Fruit fly (Drosophila melanogaster) whole organism, embryonic: ENCODE measurements around the gene CG17224.
A peak's percentile ranks its signal among the peaks of the same experiment; 100 is the strongest.

Experiments
- Adf1 ChIP-seq: fragments of 200-800 bp; sonication (Bioruptor generic); IDR thresholded peaks from 2 replicates; pipeline ENCODE4 v1.3.6; 2022; ENCODE audit warnings: missing biosample characterization, missing genetic modification characterization
- Asciz ChIP-seq: fragments of 200-800 bp; sonication (Bioruptor generic); optimal IDR thresholded peaks from 2 replicates; lab custom pipeline; 2017; ENCODE audit warnings: missing biosample characterization, mild to moderate bottlenecking, missing genetic modification characterization, missing genetic modification reagents
- Atf-2 ChIP-seq: fragments of 200-800 bp; sonication (Bioruptor generic); optimal IDR thresholded peaks from 2 replicates; lab custom pipeline; 2016; ENCODE audit warnings: missing biosample characterization, missing genetic modification characterization
- Bteb2 ChIP-seq: fragments of 200-800 bp; sonication (Bioruptor generic); optimal IDR thresholded peaks from 2 replicates; lab custom pipeline; 2016; ENCODE audit warnings: missing biosample characterization, missing genetic modification characterization
- CG11085 ChIP-seq: fragments of 200-800 bp; sonication (Bioruptor generic); IDR thresholded peaks from 2 replicates; pipeline ENCODE4 v1.3.6; 2022; ENCODE audit warnings: missing biosample characterization, missing genetic modification characterization
- CG11456 ChIP-seq: fragments of 200-800 bp; sonication (Bioruptor generic); IDR thresholded peaks from 3 replicates; pipeline ENCODE4 v1.3.6; 2022; ENCODE audit warnings: missing biosample characterization, missing genetic modification characterization
- CG12155 ChIP-seq: fragments of 200-800 bp; sonication (Bioruptor generic); optimal IDR thresholded peaks from 3 replicates; lab custom pipeline; 2016; ENCODE audit warnings: missing biosample characterization, missing genetic modification characterization
- CG1233 ChIP-seq: fragments of 200-800 bp; sonication (Bioruptor generic); optimal IDR thresholded peaks from 4 replicates; lab custom pipeline; 2018; ENCODE audit warnings: missing biosample characterization, mild to moderate bottlenecking, missing genetic modification characterization
- CG12942 ChIP-seq: fragments of 200-800 bp; sonication (Bioruptor generic); optimal IDR thresholded peaks from 3 replicates; lab custom pipeline; 2016; ENCODE audit warnings: missing biosample characterization, missing genetic modification characterization
- CG13123 ChIP-seq: fragments of 200-800 bp; sonication (Bioruptor generic); optimal IDR thresholded peaks from 2 replicates; lab custom pipeline; 2016; ENCODE audit warnings: missing biosample characterization, missing genetic modification characterization
- CG15073 ChIP-seq: fragments of 200-800 bp; sonication (Bioruptor generic); optimal IDR thresholded peaks from 2 replicates; lab custom pipeline; 2016; ENCODE audit warnings: missing biosample characterization, missing genetic modification characterization
- CG15479 ChIP-seq: fragments of 200-800 bp; sonication (Bioruptor generic); optimal IDR thresholded peaks from 3 replicates; lab custom pipeline; 2019; ENCODE audit warnings: missing biosample characterization, mild to moderate bottlenecking, missing genetic modification characterization, moderate library complexity
- CG1647 ChIP-seq: fragments of 200-800 bp; sonication (Bioruptor generic); optimal IDR thresholded peaks from 3 replicates; lab custom pipeline; 2016; ENCODE audit warnings: missing biosample characterization, missing genetic modification characterization
- CG18011 ChIP-seq: fragments of 200-800 bp; sonication (Bioruptor generic); optimal IDR thresholded peaks from 2 replicates; lab custom pipeline; 2017; ENCODE audit warnings: missing biosample characterization, missing genetic modification characterization, mild to moderate bottlenecking, moderate library complexity, missing genotype
- CG2116 ChIP-seq: fragments of 200-800 bp; sonication (Bioruptor generic); optimal IDR thresholded peaks from 3 replicates; lab custom pipeline; 2018; ENCODE audit warnings: missing biosample characterization, mild to moderate bottlenecking, missing genetic modification characterization
- CG2199 ChIP-seq: fragments of 200-800 bp; sonication (Bioruptor generic); IDR thresholded peaks from 3 replicates; pipeline ENCODE4 v1.3.6; 2022; ENCODE audit warnings: missing biosample characterization, missing genetic modification characterization
- CG2712 ChIP-seq: fragments of 200-800 bp; optimal IDR thresholded peaks from 3 replicates; lab custom pipeline; 2019; ENCODE audit warnings: missing biosample characterization, mild to moderate bottlenecking, missing genetic modification characterization, moderate library complexity
- CG30431 ChIP-seq: fragments of 200-800 bp; sonication (Bioruptor generic); optimal IDR thresholded peaks from 2 replicates; lab custom pipeline; 2017; ENCODE audit warnings: missing biosample characterization, missing genetic modification characterization
- CG3065 ChIP-seq: fragments of 200-800 bp; sonication (Bioruptor generic); optimal IDR thresholded peaks from 2 replicates; lab custom pipeline; 2016; ENCODE audit warnings: missing biosample characterization, missing genetic modification characterization
- CG31224 ChIP-seq: fragments of 200-800 bp; sonication (Bioruptor generic); IDR thresholded peaks from 2 replicates; pipeline ENCODE4 v1.3.6; 2022; ENCODE audit warnings: missing biosample characterization, missing genetic modification characterization
- CG31388 ChIP-seq: fragments of 200-800 bp; sonication (Bioruptor generic); optimal IDR thresholded peaks from 2 replicates; lab custom pipeline; 2016; ENCODE audit warnings: missing biosample characterization, missing genetic modification characterization
- CG4854 ChIP-seq: fragments of 200-800 bp; sonication (Bioruptor generic); optimal IDR thresholded peaks from 2 replicates; lab custom pipeline; 2016; ENCODE audit warnings: missing biosample characterization, missing genetic modification characterization, inconsistent platforms
- CG6254 ChIP-seq: fragments of 200-800 bp; sonication (Bioruptor generic); optimal IDR thresholded peaks from 3 replicates; lab custom pipeline; 2017; ENCODE audit warnings: mild to moderate bottlenecking, missing biosample characterization, missing genetic modification reagents, missing genetic modification characterization
- CG6654 ChIP-seq: fragments of 200-800 bp; sonication (Bioruptor generic); optimal IDR thresholded peaks from 2 replicates; lab custom pipeline; 2017; ENCODE audit warnings: missing biosample characterization, mild to moderate bottlenecking, missing genetic modification characterization
- CG6854 ChIP-seq: fragments of 200-800 bp; sonication (Bioruptor generic); optimal IDR thresholded peaks from 3 replicates; lab custom pipeline; 2017; ENCODE audit warnings: missing biosample characterization, mild to moderate bottlenecking, missing genetic modification characterization
- CG8290 ChIP-seq, 3 experiments: fragments of 200-800 bp; sonication (Bioruptor generic); optimal IDR thresholded peaks; 2 replicates each; lab custom pipeline; 2016 to 2019; ENCODE audit warnings: missing biosample characterization in 3 of 3, missing genetic modification characterization in 3 of 3, mild to moderate bottlenecking in 2 of 3, moderate library complexity in 1 of 3
- CG8924 ChIP-seq: fragments of 200-800 bp; optimal IDR thresholded peaks from 3 replicates; lab custom pipeline; 2019; ENCODE audit warnings: missing biosample characterization, mild to moderate bottlenecking, missing genetic modification characterization, moderate library complexity
- CG9609 ChIP-seq: fragments of 200-800 bp; sonication (Bioruptor generic); optimal IDR thresholded peaks from 3 replicates; lab custom pipeline; 2016; ENCODE audit warnings: missing biosample characterization, missing genetic modification characterization
- Dad ChIP-seq: fragments of 200-800 bp; sonication (Bioruptor generic); optimal IDR thresholded peaks from 3 replicates; lab custom pipeline; 2016; ENCODE audit warnings: missing biosample characterization, missing genetic modification characterization
- NC2β ChIP-seq: fragments of 200-800 bp; sonication (Bioruptor generic); optimal IDR thresholded peaks from 2 replicates; lab custom pipeline; 2016; ENCODE audit warnings: missing biosample characterization, missing genetic modification characterization
- Rfx ChIP-seq: fragments of 200-800 bp; sonication (Bioruptor generic); IDR thresholded peaks from 2 replicates; pipeline ENCODE4 v1.3.6; 2022; ENCODE audit warnings: missing biosample characterization, missing genetic modification characterization
- Rx ChIP-seq: fragments of 200-800 bp; sonication (Bioruptor generic); IDR thresholded peaks from 2 replicates; pipeline ENCODE4 v1.3.6; 2022; ENCODE audit warnings: missing biosample characterization, missing genetic modification characterization
- Trl ChIP-seq, 3 experiments: fragments of >200 bp in 2 of 3; fragments of 200-800 bp in 1 of 3; sonication (Bioruptor generic) in 1 of 3; optimal IDR thresholded peaks; 2 replicates in 1 of 3; 3 replicates in 2 of 3; lab custom pipeline; 2016 to 2017; ENCODE audit warnings: missing biosample characterization in 1 of 3, missing genetic modification characterization in 1 of 3
- ac ChIP-seq: fragments of 200-800 bp; sonication (Bioruptor generic); optimal IDR thresholded peaks from 3 replicates; lab custom pipeline; 2017; ENCODE audit warnings: missing biosample characterization, mild to moderate bottlenecking, missing genetic modification characterization
- ara ChIP-seq: fragments of 200-800 bp; sonication (Bioruptor generic); IDR thresholded peaks from 2 replicates; pipeline ENCODE4 v1.3.6; 2022; ENCODE audit warnings: missing biosample characterization, missing genetic modification characterization
- caup ChIP-seq: fragments of 200-800 bp; sonication (Bioruptor generic); optimal IDR thresholded peaks from 3 replicates; lab custom pipeline; 2017; ENCODE audit warnings: missing biosample characterization, mild to moderate bottlenecking, missing genetic modification characterization, moderate library complexity; ENCODE audit not compliant: severe bottlenecking
- cg ChIP-seq: fragments of 200-800 bp; sonication (Bioruptor generic); optimal IDR thresholded peaks from 3 replicates; lab custom pipeline; 2019; ENCODE audit warnings: missing biosample characterization, mild to moderate bottlenecking, missing genetic modification characterization, moderate library complexity
- chinmo ChIP-seq: fragments of 200-800 bp; sonication (Bioruptor generic); IDR thresholded peaks from 4 replicates; pipeline ENCODE4 v1.3.6; 2022; ENCODE audit warnings: missing biosample characterization, missing genetic modification characterization; ENCODE audit not compliant: partially characterized antibody
- crc ChIP-seq: fragments of 200-800 bp; sonication (Bioruptor generic); optimal IDR thresholded peaks from 2 replicates; lab custom pipeline; 2016; ENCODE audit warnings: missing biosample characterization, missing genetic modification characterization
- ewg ChIP-seq: fragments of 200-800 bp; sonication (Bioruptor generic); optimal IDR thresholded peaks from 3 replicates; lab custom pipeline; 2017; ENCODE audit warnings: mild to moderate bottlenecking, missing biosample characterization, missing genetic modification reagents, missing genetic modification characterization
- ham ChIP-seq: fragments of 200-800 bp; sonication (Bioruptor generic); IDR thresholded peaks from 2 replicates; pipeline ENCODE4 v1.3.6; 2022; ENCODE audit warnings: missing biosample characterization, missing genetic modification characterization
- lab ChIP-seq: fragments of 200-800 bp; sonication (Bioruptor generic); optimal IDR thresholded peaks from 3 replicates; lab custom pipeline; 2017; ENCODE audit warnings: missing biosample characterization, missing genetic modification characterization, mild to moderate bottlenecking, moderate library complexity, missing genetic modification reagents
- nau ChIP-seq: fragments of 200-800 bp; sonication (Bioruptor generic); optimal IDR thresholded peaks from 3 replicates; lab custom pipeline; 2017; ENCODE audit warnings: missing biosample characterization, mild to moderate bottlenecking, missing genetic modification characterization, missing genetic modification reagents
- nerfin-2 ChIP-seq: fragments of 200-800 bp; sonication (Bioruptor generic); IDR thresholded peaks from 2 replicates; pipeline ENCODE4 v1.3.6; 2022; ENCODE audit warnings: missing biosample characterization, missing genetic modification characterization; ENCODE audit not compliant: partially characterized antibody
- nmo ChIP-seq: fragments of 200-800 bp; sonication (Bioruptor generic); optimal IDR thresholded peaks from 2 replicates; lab custom pipeline; 2018; ENCODE audit warnings: missing biosample characterization, mild to moderate bottlenecking, missing genetic modification characterization, moderate library complexity
- nom ChIP-seq: fragments of 200-800 bp; sonication (Bioruptor generic); optimal IDR thresholded peaks from 2 replicates; lab custom pipeline; 2017; ENCODE audit warnings: missing biosample characterization, missing genetic modification characterization, mild to moderate bottlenecking, moderate library complexity, missing genetic modification reagents
- odd ChIP-seq: fragments of 200-800 bp; sonication (Bioruptor generic); optimal IDR thresholded peaks from 2 replicates; lab custom pipeline; 2017; ENCODE audit warnings: missing biosample characterization, mild to moderate bottlenecking, missing genetic modification characterization
- prd ChIP-seq, 3 experiments: fragments of >200 bp in 2 of 3; fragments of 200-800 bp in 1 of 3; sonication (Bioruptor generic) in 1 of 3; optimal IDR thresholded peaks in 2 of 3; IDR thresholded peaks in 1 of 3; 2 replicates in 2 of 3; 3 replicates in 1 of 3; pipeline versions ENCODE4 v1.3.6 to Lab custom; 2017 to 2022; ENCODE audit warnings: missing biosample characterization in 1 of 3, missing genetic modification characterization in 1 of 3
- slbo ChIP-seq: fragments of 200-800 bp; sonication (Bioruptor generic); IDR thresholded peaks from 2 replicates; pipeline ENCODE4 v1.3.6; 2022; ENCODE audit warnings: missing biosample characterization, missing genetic modification characterization

CG17224 gene

DNA sequence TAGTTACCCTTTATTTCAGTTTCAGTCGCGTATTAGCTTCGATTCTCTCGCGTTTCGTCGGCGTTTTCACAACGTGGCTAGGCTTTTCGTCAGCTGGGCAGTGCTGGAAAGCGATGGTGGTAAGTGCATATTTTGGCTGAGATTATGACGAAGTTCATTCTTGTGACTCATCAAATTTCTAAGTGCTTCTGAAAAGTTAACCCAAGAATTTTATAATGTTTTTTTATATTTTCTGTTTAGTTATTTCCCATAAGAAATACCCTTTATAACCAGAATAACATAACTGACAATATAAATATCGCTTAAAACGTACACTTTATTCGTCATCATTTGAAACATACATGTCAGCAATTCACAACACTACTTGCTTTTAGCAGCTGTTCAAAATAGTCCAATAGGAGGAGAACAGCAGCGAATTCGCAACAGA is 19.1 kb upstream of the CG17224 start, which contains the start of the genes CG17260 and SerRS (continued):
- peak; percentile 87 for TF ChIP-seq CG1233 (GFP tag; lab: Kevin White, UChicago)
- peak; percentile 92 for TF ChIP-seq CG11085 (GFP tag; lab: Robert Waterston, UW)
- TF ChIP-seq odd (GFP tag; lab: Kevin White, UChicago), result no peak
- TF ChIP-seq CG6654 (GFP tag; lab: Kevin White, UChicago), result peak; percentile 65
- peak; percentile 65 for TF ChIP-seq CG6254
- peak; percentile 52 for TF ChIP-seq CG6854 (GFP tag; lab: Kevin White, UChicago)
- peak; percentile 86 for TF ChIP-seq ara (GFP tag; lab: Robert Waterston, UW)
- peak; percentile 94 for TF ChIP-seq lab (GFP tag; lab: Kevin White, UChicago)
- peak; percentile 84 for TF ChIP-seq CG18011
- TF ChIP-seq CG15479 (GFP tag; lab: Kevin White, UChicago), result no peak
- TF ChIP-seq Bteb2 (GFP tag; lab: Kevin White, UChicago), result peak; percentile 93
- peak; percentile 96 for TF ChIP-seq nmo
- TF ChIP-seq CG1647, result peak; percentile 89
- TF ChIP-seq CG8290 (GFP tag; optimal IDR thresholded peaks at IDR 0.05; lab: Kevin White, UChicago), result peak; percentile 88
- peak; percentile 74 to 77 for TF ChIP-seq CG8290 (tag; optimal IDR thresholded peaks at IDR 0.05; lab: Kevin White, UChicago)
- TF ChIP-seq nau, result no peak
- peak; percentile 85 for TF ChIP-seq Rx (GFP tag; lab: Robert Waterston, UW)
- no peak for TF ChIP-seq prd (optimal IDR thresholded peaks at IDR 0.05; lab: Kevin White, UChicago)
- TF ChIP-seq prd (GFP tag; IDR thresholded peaks at IDR 0.05; lab: Robert Waterston, UW), result peak; percentile 98
- no peak for TF ChIP-seq Asciz
- peak; percentile 80 for TF ChIP-seq ewg
- TF ChIP-seq ac, result peak; percentile 37
- TF ChIP-seq cg (GFP tag; lab: Kevin White, UChicago), result no peak
- peak; percentile 89 for TF ChIP-seq CG31224 (GFP tag; lab: Robert Waterston, UW)
- peak; percentile 67 for TF ChIP-seq Adf1 (GFP tag; lab: Robert Waterston, UW)
- peak; percentile 88 for TF ChIP-seq crc (GFP tag; lab: Kevin White, UChicago)
- peak; percentile 67 for TF ChIP-seq nom (GFP tag; lab: Kevin White, UChicago)
- peak; percentile 89 for TF ChIP-seq CG11456
- no peak for TF ChIP-seq Trl (optimal IDR thresholded peaks at IDR 0.05; lab: Kevin White, UChicago)
- peak; percentile 95 for TF ChIP-seq Trl (GFP tag; optimal IDR thresholded peaks at IDR 0.05; lab: Kevin White, UChicago)
- peak; percentile 79 for TF ChIP-seq CG2116 (GFP tag; lab: Kevin White, UChicago)
- TF ChIP-seq nerfin-2 (GFP tag; lab: Robert Waterston, UW), result no peak
- TF ChIP-seq slbo (GFP tag; lab: Robert Waterston, UW), result peak; percentile 97
- peak; percentile 85 for TF ChIP-seq CG9609 (GFP tag; lab: Kevin White, UChicago)
- TF ChIP-seq CG12155 (GFP tag; lab: Kevin White, UChicago), result peak; percentile 94
- peak; percentile 86 for TF ChIP-seq NC2β (GFP tag; lab: Kevin White, UChicago)
- 0 out of 4 replicates have a peak, but pooled peaks have one; percentile 26 for TF ChIP-seq chinmo
- peak; percentile 90 for TF ChIP-seq CG8924 (tag; lab: Kevin White, UChicago)
- peak; percentile 67 for TF ChIP-seq CG15073 (GFP tag; lab: Kevin White, UChicago)
- peak; percentile 95 for TF ChIP-seq CG2712
- TF ChIP-seq CG2199 (GFP tag; lab: Robert Waterston, UW), result 0 out of 3 replicates have a peak, but pooled peaks have one; percentile 57
- peak; percentile 85 for TF ChIP-seq CG13123 (GFP tag; lab: Kevin White, UChicago)
- TF ChIP-seq CG4854, result peak; percentile 87
- peak; percentile 91 for TF ChIP-seq caup (GFP tag; lab: Kevin White, UChicago)
- TF ChIP-seq Atf-2 (GFP tag; lab: Kevin White, UChicago), result peak; percentile 91
- peak; percentile 77 for TF ChIP-seq CG30431 (GFP tag; lab: Kevin White, UChicago)
- TF ChIP-seq CG31388, result peak; percentile 80
- TF ChIP-seq Dad (GFP tag; lab: Kevin White, UChicago), result peak; percentile 88
- peak; percentile 92 for TF ChIP-seq CG12942 (GFP tag; lab: Kevin White, UChicago)
- TF ChIP-seq Rfx (GFP tag; lab: Robert Waterston, UW), result peak; percentile 94
- peak; percentile 77 for TF ChIP-seq ham (GFP tag; lab: Robert Waterston, UW)
- TF ChIP-seq CG3065, result peak; percentile 83
